Worm (Caenorhabditis elegans) whole organism, young adult: ENCODE results near the gene E04F6.15.

ENCODE experiments used
- B0336.3 ChIP-seq: fragments of 200-800 bp; sonication (Bioruptor generic); IDR thresholded peaks from 2 replicates; pipeline ENCODE4 v1.3.6; 2022; ENCODE audit warnings: missing genetic modification characterization, missing compliant biosample characterization
- C17E4.6 ChIP-seq: fragments of 200-800 bp; sonication (Bioruptor generic); IDR thresholded peaks from 2 replicates; pipeline ENCODE4 v1.3.6; 2022; ENCODE audit warnings: missing genetic modification reagents, missing genetic modification characterization, missing compliant biosample characterization
- F37B4.10 ChIP-seq: fragments of 200-800 bp; sonication (Bioruptor generic); IDR thresholded peaks from 2 replicates; pipeline ENCODE4 v1.3.6; 2022; ENCODE audit warnings: missing genetic modification characterization, missing compliant biosample characterization
- F52B5.7 ChIP-seq: sonication (generic microtip); optimal IDR thresholded peaks from 2 replicates; lab custom pipeline; 2016; ENCODE audit warnings: mild to moderate bottlenecking, missing genetic modification characterization, missing compliant biosample characterization
- F55B11.4 ChIP-seq: sonication (generic microtip); optimal IDR thresholded peaks from 2 replicates; lab custom pipeline; 2016; ENCODE audit warnings: missing compliant biosample characterization, missing genetic modification characterization, borderline replicate concordance; ENCODE audit not compliant: insufficient read depth
- Y67H2A.10 ChIP-seq: fragments of 200-800 bp; sonication (Bioruptor generic); conservative IDR thresholded peaks from 2 replicates; pipeline ENCODE4 v1.3.6; 2022; ENCODE audit warnings: missing genetic modification reagents, missing genetic modification characterization, missing compliant biosample characterization
- Y95B8A.8 ChIP-seq: fragments of 200-800 bp; sonication (Bioruptor generic); IDR thresholded peaks from 2 replicates; pipeline ENCODE4 v1.3.6; 2022; ENCODE audit warnings: missing genetic modification reagents, missing genetic modification characterization, missing compliant biosample characterization
- ccch-3 ChIP-seq: fragments of 200-800 bp; sonication (Bioruptor generic); optimal IDR thresholded peaks from 2 replicates; lab custom pipeline; 2018; ENCODE audit warnings: mild to moderate bottlenecking, missing genetic modification characterization, missing compliant biosample characterization
- ceh-100 ChIP-seq: fragments of 200-800 bp; sonication (Bioruptor generic); IDR thresholded peaks from 2 replicates; pipeline ENCODE4 v1.3.6; 2022; ENCODE audit warnings: missing genetic modification reagents, missing genetic modification characterization, missing compliant biosample characterization
- ceh-91 ChIP-seq: fragments of 200-800 bp; sonication (Bioruptor generic); IDR thresholded peaks from 2 replicates; pipeline ENCODE4 v1.3.6; 2022; ENCODE audit warnings: missing genetic modification reagents, missing genetic modification characterization, missing compliant biosample characterization
- dox-1 ChIP-seq: fragments of 200-800 bp; sonication (Bioruptor generic); IDR thresholded peaks from 2 replicates; pipeline ENCODE4 v1.3.6; 2022; ENCODE audit warnings: missing genetic modification reagents, missing genetic modification characterization, missing compliant biosample characterization
- dpff-1 ChIP-seq: sonication (generic microtip); optimal IDR thresholded peaks from 2 replicates; lab custom pipeline; 2017; ENCODE audit warnings: mild to moderate bottlenecking, missing genetic modification characterization, missing compliant biosample characterization
- ekl-4 ChIP-seq: fragments of 200-800 bp; sonication (Bioruptor generic); IDR thresholded peaks from 2 replicates; pipeline ENCODE4 v1.3.6; 2022; ENCODE audit warnings: missing genetic modification reagents, missing genetic modification characterization, missing compliant biosample characterization
- him-1 ChIP-seq: sonication (generic microtip); optimal IDR thresholded peaks from 2 replicates; lab custom pipeline; 2016; ENCODE audit warnings: missing genotype, missing genetic modification reagents, missing genetic modification characterization, missing compliant biosample characterization
- let-526 ChIP-seq: fragments of 200-800 bp; sonication (Bioruptor generic); IDR thresholded peaks from 2 replicates; pipeline ENCODE4 v1.3.6; 2022; ENCODE audit warnings: missing genetic modification reagents, missing genetic modification characterization, missing compliant biosample characterization
- let-607 ChIP-seq, 2 experiments: fragments of 200-800 bp in 1 of 2; sonication (Bioruptor generic) in 1 of 2; sonication (generic microtip) in 1 of 2; optimal IDR thresholded peaks; 2 replicates each; lab custom pipeline; 2016 to 2018; ENCODE audit warnings: mild to moderate bottlenecking in 2 of 2, missing compliant biosample characterization in 2 of 2, missing genetic modification characterization in 2 of 2, moderate library complexity in 2 of 2, missing genotype in 1 of 2
- lin-54 ChIP-seq: fragments of 200-800 bp; sonication (Bioruptor generic); optimal IDR thresholded peaks from 2 replicates; lab custom pipeline; 2018; ENCODE audit warnings: mild to moderate bottlenecking, missing genetic modification characterization, missing compliant biosample characterization
- lir-1 ChIP-seq: fragments of 200-800 bp; sonication (Bioruptor generic); conservative IDR thresholded peaks from 2 replicates; pipeline ENCODE4 v1.3.6; 2022; ENCODE audit warnings: missing genetic modification reagents, missing genetic modification characterization, missing compliant biosample characterization
- lsy-27 ChIP-seq: sonication (generic microtip); optimal IDR thresholded peaks from 2 replicates; lab custom pipeline; 2017; ENCODE audit warnings: missing genetic modification characterization, mild to moderate bottlenecking, missing compliant biosample characterization, antibody characterized with exemption, missing genotype, borderline replicate concordance; ENCODE audit not compliant: insufficient read depth
- mcd-1 ChIP-seq: fragments of 200-800 bp; sonication (Bioruptor generic); IDR thresholded peaks from 2 replicates; pipeline ENCODE4 v1.3.6; 2022; ENCODE audit warnings: missing genetic modification reagents, missing genetic modification characterization, missing compliant biosample characterization
- mes-4 ChIP-seq: sonication (generic microtip); optimal IDR thresholded peaks from 2 replicates; lab custom pipeline; 2016; ENCODE audit warnings: missing genotype, missing genetic modification characterization, missing compliant biosample characterization
- nfya-2 ChIP-seq: fragments of 200-800 bp; sonication (Bioruptor generic); IDR thresholded peaks from 2 replicates; pipeline ENCODE4 v1.3.6; 2022; ENCODE audit warnings: missing genetic modification reagents, missing genetic modification characterization, missing compliant biosample characterization
- nfyb-1 ChIP-seq: fragments of 200-800 bp; sonication (Bioruptor generic); IDR thresholded peaks from 2 replicates; pipeline ENCODE4 v1.3.6; 2022; ENCODE audit warnings: missing genetic modification reagents, missing genetic modification characterization, missing compliant biosample characterization
- nhr-80 ChIP-seq: sonication (generic microtip); optimal IDR thresholded peaks from 2 replicates; lab custom pipeline; 2016; ENCODE audit warnings: missing genetic modification characterization, missing compliant biosample characterization
- rec-8 ChIP-seq, 2 experiments: sonication (generic microtip); optimal IDR thresholded peaks; 2 replicates each; lab custom pipeline; 2016; ENCODE audit warnings: mild to moderate bottlenecking in 2 of 2, missing genetic modification characterization in 2 of 2, missing genetic modification reagents in 2 of 2, missing genotype in 2 of 2, missing biosample characterization in 1 of 2, missing compliant biosample characterization in 1 of 2, moderate library complexity in 1 of 2
- sdz-38 ChIP-seq: sonication (generic microtip); optimal IDR thresholded peaks from 2 replicates; lab custom pipeline; 2016; ENCODE audit warnings: missing genotype, missing genetic modification characterization, missing compliant biosample characterization
- sea-2 ChIP-seq: fragments of 200-800 bp; sonication (Bioruptor generic); IDR thresholded peaks from 2 replicates; pipeline ENCODE4 v1.3.6; 2022; ENCODE audit warnings: missing genetic modification characterization, missing compliant biosample characterization
- snpc-1.3 ChIP-seq: sonication (generic microtip); optimal IDR thresholded peaks from 2 replicates; lab custom pipeline; 2017; ENCODE audit warnings: missing genetic modification characterization, mild to moderate bottlenecking, missing compliant biosample characterization, antibody characterized with exemption, moderate library complexity, missing genotype, missing genetic modification reagents; ENCODE audit not compliant: insufficient read depth
- somi-1 ChIP-seq: fragments of 200-800 bp; sonication (Bioruptor generic); optimal IDR thresholded peaks from 2 replicates; lab custom pipeline; 2018; ENCODE audit warnings: mild to moderate bottlenecking, missing genetic modification characterization, missing compliant biosample characterization
- sptf-2 ChIP-seq: fragments of 200-800 bp; sonication (Bioruptor generic); optimal IDR thresholded peaks from 2 replicates; lab custom pipeline; 2018; ENCODE audit warnings: mild to moderate bottlenecking, missing genetic modification characterization, missing compliant biosample characterization
- xnd-1 ChIP-seq: sonication (generic microtip); optimal IDR thresholded peaks from 2 replicates; lab custom pipeline; 2016; ENCODE audit warnings: missing genotype, missing genetic modification reagents, missing genetic modification characterization, missing compliant biosample characterization
- ztf-26 ChIP-seq: sonication (generic microtip); optimal IDR thresholded peaks from 2 replicates; lab custom pipeline; 2017; ENCODE audit warnings: missing genetic modification characterization, missing compliant biosample characterization
- ztf-3 ChIP-seq: fragments of 200-800 bp; sonication (Bioruptor generic); optimal IDR thresholded peaks from 2 replicates; lab custom pipeline; 2018; ENCODE audit warnings: mild to moderate bottlenecking, missing genetic modification characterization, missing compliant biosample characterization

The E04F6.15 gene

ce11 chrII:7168712-7169111, 41.4 kb downstream of the E04F6.15 start, which contains the start of gene col-36:
Gene col-36, minus strand, starts transcription at chrII:7168812.
- no peak for TF ChIP-seq snpc-1.3
- TF ChIP-seq ztf-3: no peak
- no peak for TF ChIP-seq F55B11.4
- no peak for TF ChIP-seq lsy-27 (tag; lab: Kevin White, UChicago)
- no peak for TF ChIP-seq C17E4.6 (GFP tag; lab: Robert Waterston, UW)
- no peak for TF ChIP-seq mcd-1 (GFP tag; lab: Robert Waterston, UW)
- TF ChIP-seq him-1 (tag; lab: Kevin White, UChicago): no peak
- TF ChIP-seq lin-54: no peak
- TF ChIP-seq ceh-91 (GFP tag; lab: Robert Waterston, UW): no peak
- no peak for TF ChIP-seq rec-8 (tag; optimal IDR thresholded peaks at IDR 0.05; lab: Kevin White, UChicago)
- TF ChIP-seq ztf-26 (tag; lab: Kevin White, UChicago): no peak
- TF ChIP-seq somi-1 (GFP tag; lab: Kevin White, UChicago): no peak
- no peak for TF ChIP-seq lir-1 (GFP tag; lab: Robert Waterston, UW)
- no peak for TF ChIP-seq nfyb-1 (GFP tag; lab: Robert Waterston, UW)
- TF ChIP-seq mes-4: no peak
- no peak for TF ChIP-seq ccch-3 (GFP tag; lab: Kevin White, UChicago)
- TF ChIP-seq dpff-1: no peak
- TF ChIP-seq dox-1: no peak

DNA sequence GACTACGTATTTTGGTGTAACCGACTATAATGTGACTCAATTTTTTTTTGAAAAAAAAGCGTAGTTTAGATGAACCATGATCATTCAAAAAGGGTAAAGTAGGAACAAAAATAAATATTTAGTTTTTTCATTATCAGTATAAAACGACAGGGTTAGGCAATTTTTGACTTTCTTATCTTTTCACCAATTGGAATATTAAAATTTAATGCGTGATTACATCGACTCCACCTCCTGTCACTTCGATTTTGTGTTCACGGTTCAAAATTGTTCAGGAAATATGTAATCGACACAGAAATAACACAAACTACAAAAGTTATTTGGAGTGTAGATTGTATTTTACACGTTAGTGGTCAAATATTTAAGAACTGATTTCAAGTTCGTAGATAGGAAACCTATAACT, 43.3 kb downstream of the E04F6.15 start:
- TF ChIP-seq let-607 (tag; optimal IDR thresholded peaks at IDR 0.05; lab: Kevin White, UChicago) (peak in 1 of 2 experiments; percentile 3), nhr-80 (tag; lab: Kevin White, UChicago) (peak; percentile 76), ceh-100 (no peak)

- no peak for TF ChIP-seq sdz-38 (tag; lab: Kevin White, UChicago)
- TF ChIP-seq rec-8 (tag; optimal IDR thresholded peaks at IDR 0.05; lab: Kevin White, UChicago): no peak
- TF ChIP-seq sptf-2 (GFP tag; lab: Kevin White, UChicago): no peak
- TF ChIP-seq xnd-1 (tag; lab: Kevin White, UChicago): no peak
- no peak for TF ChIP-seq F52B5.7 (tag; lab: Kevin White, UChicago)
- no peak for TF ChIP-seq Y67H2A.10
- no peak for TF ChIP-seq ekl-4 (GFP tag; lab: Robert Waterston, UW)
Measured at ce11 chrII:7165749-7166148, 44.3 kb downstream of the E04F6.15 start, which contains the start of gene mfsd-13.2. Gene mfsd-13.2, minus strand, starts transcription at chrII:7165849.

DNA sequence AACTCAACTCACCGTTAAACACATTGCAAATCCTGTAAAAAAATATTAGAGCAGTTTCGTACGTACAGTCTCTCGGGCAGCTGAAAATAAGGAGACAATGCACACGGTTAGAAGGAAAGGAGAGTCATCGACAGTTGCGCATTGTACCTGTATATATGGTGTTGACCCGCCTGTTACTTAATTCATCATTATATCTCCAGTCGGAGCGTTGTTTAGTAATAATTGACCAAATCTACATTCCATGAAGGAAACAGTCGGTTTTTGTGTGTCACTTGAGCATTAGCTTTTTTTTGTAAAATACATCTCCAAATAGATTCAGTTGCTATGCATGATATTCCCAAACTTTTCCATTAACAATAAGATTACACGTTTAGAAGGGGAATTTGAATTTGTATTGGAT, 48.6 kb downstream of the E04F6.15 start, which contains the start of gene C27H5.12:
Gene C27H5.12 (minus strand): TSS at position 101 of the 400 bp plus-strand sequence.
- TF ChIP-seq Y95B8A.8 (GFP tag; lab: Robert Waterston, UW): no peak
- no peak for TF ChIP-seq let-526 (GFP tag; lab: Robert Waterston, UW)
- no peak for TF ChIP-seq F37B4.10 (GFP tag; lab: Robert Waterston, UW)
- no peak for TF ChIP-seq B0336.3 (GFP tag; lab: Robert Waterston, UW)
- TF ChIP-seq sea-2 (GFP tag; lab: Robert Waterston, UW): no peak
- no peak for TF ChIP-seq nfya-2
